Worm (Caenorhabditis elegans) whole organism, young adult: Measurements from ENCODE around the gene ears-2.

Experiments used
- B0019.2 ChIP-seq: fragments of 200-800 bp; sonication (Bioruptor generic); conservative IDR thresholded peaks from 2 replicates; pipeline ENCODE4 v1.3.6; 2022; ENCODE audit warnings: missing genetic modification reagents, missing genetic modification characterization, missing compliant biosample characterization
- C17E4.6 ChIP-seq: fragments of 200-800 bp; sonication (Bioruptor generic); IDR thresholded peaks from 2 replicates; pipeline ENCODE4 v1.3.6; 2022; ENCODE audit warnings: missing genetic modification reagents, missing genetic modification characterization, missing compliant biosample characterization
- F52B5.7 ChIP-seq: sonication (generic microtip); optimal IDR thresholded peaks from 2 replicates; lab custom pipeline; 2016; ENCODE audit warnings: mild to moderate bottlenecking, missing genetic modification characterization, missing compliant biosample characterization
- K12H6.12 ChIP-seq: fragments of 200-800 bp; sonication (Bioruptor generic); optimal IDR thresholded peaks from 2 replicates; lab custom pipeline; 2018; ENCODE audit warnings: mild to moderate bottlenecking, missing genetic modification characterization, missing compliant biosample characterization
- akir-1 ChIP-seq: fragments of 200-800 bp; sonication (Bioruptor generic); optimal IDR thresholded peaks from 2 replicates; lab custom pipeline; 2018; ENCODE audit warnings: mild to moderate bottlenecking, missing genetic modification characterization, moderate library complexity, missing compliant biosample characterization
- atf-7 ChIP-seq: sonication (generic microtip); optimal IDR thresholded peaks from 2 replicates; lab custom pipeline; 2017; ENCODE audit warnings: mild to moderate bottlenecking, missing genetic modification characterization, missing compliant biosample characterization
- ceh-100 ChIP-seq: fragments of 200-800 bp; sonication (Bioruptor generic); IDR thresholded peaks from 2 replicates; pipeline ENCODE4 v1.3.6; 2022; ENCODE audit warnings: missing genetic modification reagents, missing genetic modification characterization, missing compliant biosample characterization
- ceh-58 ChIP-seq: fragments of 200-800 bp; sonication (Bioruptor generic); IDR thresholded peaks from 2 replicates; pipeline ENCODE4 v1.3.6; 2022; ENCODE audit warnings: missing genetic modification characterization, missing compliant biosample characterization
- chd-7 ChIP-seq: sonication (generic microtip); optimal IDR thresholded peaks from 2 replicates; lab custom pipeline; 2016; ENCODE audit warnings: mild to moderate bottlenecking, missing genetic modification characterization, moderate library complexity, missing compliant biosample characterization
- dox-1 ChIP-seq: fragments of 200-800 bp; sonication (Bioruptor generic); IDR thresholded peaks from 2 replicates; pipeline ENCODE4 v1.3.6; 2022; ENCODE audit warnings: missing genetic modification reagents, missing genetic modification characterization, missing compliant biosample characterization
- him-1 ChIP-seq: sonication (generic microtip); optimal IDR thresholded peaks from 2 replicates; lab custom pipeline; 2016; ENCODE audit warnings: missing genotype, missing genetic modification reagents, missing genetic modification characterization, missing compliant biosample characterization
- lin-26 ChIP-seq: fragments of 200-800 bp; sonication (Bioruptor generic); IDR thresholded peaks from 2 replicates; pipeline ENCODE4 v1.3.6; 2022; ENCODE audit warnings: missing genetic modification reagents, missing genetic modification characterization, missing compliant biosample characterization
- lsy-27 ChIP-seq: sonication (generic microtip); optimal IDR thresholded peaks from 2 replicates; lab custom pipeline; 2017; ENCODE audit warnings: missing genetic modification characterization, mild to moderate bottlenecking, missing compliant biosample characterization, antibody characterized with exemption, missing genotype, borderline replicate concordance; ENCODE audit not compliant: insufficient read depth
- rpc-1 ChIP-seq, 2 experiments: fragments of 150-350 bp in 1 of 2; sonication (generic microtip) in 1 of 2; optimal IDR thresholded peaks; 2 replicates each; lab custom pipeline; 2014 to 2018; ENCODE audit warnings: missing biosample characterization in 1 of 2, missing genetic modification characterization in 1 of 2, missing genetic modification reagents in 1 of 2, missing genotype in 1 of 2
- snpc-1.1 ChIP-seq: sonication (generic microtip); optimal IDR thresholded peaks from 2 replicates; lab custom pipeline; 2017; ENCODE audit warnings: missing genetic modification characterization, mild to moderate bottlenecking, missing compliant biosample characterization, antibody characterized with exemption, moderate library complexity, missing genotype, missing genetic modification reagents; ENCODE audit not compliant: insufficient read depth
- somi-1 ChIP-seq: fragments of 200-800 bp; sonication (Bioruptor generic); optimal IDR thresholded peaks from 2 replicates; lab custom pipeline; 2018; ENCODE audit warnings: mild to moderate bottlenecking, missing genetic modification characterization, missing compliant biosample characterization
- tlf-1 ChIP-seq: fragments of 200-800 bp; sonication (Bioruptor generic); optimal IDR thresholded peaks from 2 replicates; lab custom pipeline; 2018; ENCODE audit warnings: mild to moderate bottlenecking, missing genetic modification characterization, missing compliant biosample characterization

Gene ears-2

ce11 chrIV:343279-343678 lies 47.0 kb downstream of the ears-2 start:
- TF ChIP-seq somi-1 (GFP tag; lab: Kevin White, UChicago) (no peak), K12H6.12 (no peak), snpc-1.1 (tag; lab: Kevin White, UChicago) (no peak), rpc-1 (optimal IDR thresholded peaks at IDR 0.05; lab: Kevin White, UChicago) (no peak), rpc-1 (tag; optimal IDR thresholded peaks at IDR 0.05; lab: Kevin White, UChicago) (no peak), chd-7 (tag; lab: Kevin White, UChicago) (no peak), lin-26 (no peak), him-1 (tag; lab: Kevin White, UChicago) (no peak), C17E4.6 (no peak), atf-7 (tag; lab: Kevin White, UChicago) (no peak), akir-1 (GFP tag; lab: Kevin White, UChicago) (no peak), F52B5.7 (tag; lab: Kevin White, UChicago) (no peak)

ce11 chrIV:339508-339907 lies 50.8 kb downstream of the ears-2 start, which contains the start of gene cdh-8:
Gene cdh-8 (plus strand): TSS chrIV:339808.
- no peak for TF ChIP-seq B0019.2 (GFP tag; lab: Robert Waterston, UW)
- TF ChIP-seq lsy-27 (tag; lab: Kevin White, UChicago): no peak
- TF ChIP-seq dox-1: no peak
- TF ChIP-seq tlf-1: no peak
- no peak for TF ChIP-seq ceh-100 (GFP tag; lab: Robert Waterston, UW)
- TF ChIP-seq ceh-58 (GFP tag; lab: Robert Waterston, UW): no peak
